Fruit fly (Drosophila melanogaster) whole organism, pupa: ENCODE measurements around the gene grp.

Experiments
- CG10348 ChIP-seq: fragments of 200-800 bp; sonication (Bioruptor generic); IDR thresholded peaks from 2 replicates; pipeline ENCODE4 v1.3.6; 2022; ENCODE audit warnings: missing biosample characterization, missing genetic modification characterization
- CG12605 ChIP-seq: fragments of 200-800 bp; sonication (Bioruptor generic); IDR thresholded peaks from 2 replicates; pipeline ENCODE4 v1.3.6; 2022; ENCODE audit warnings: missing biosample characterization, missing genetic modification characterization
- CG13204 ChIP-seq: fragments of 200-800 bp; sonication (Bioruptor generic); optimal IDR thresholded peaks from 2 replicates; lab custom pipeline; 2018; ENCODE audit warnings: missing biosample characterization, mild to moderate bottlenecking, missing genetic modification characterization, moderate library complexity
- CG17806 ChIP-seq: fragments of 200-800 bp; sonication (Bioruptor generic); optimal IDR thresholded peaks from 2 replicates; lab custom pipeline; 2018; ENCODE audit warnings: missing biosample characterization, mild to moderate bottlenecking, missing genetic modification characterization, moderate library complexity
- CG32121 ChIP-seq: fragments of 200-800 bp; sonication (Bioruptor generic); IDR thresholded peaks from 2 replicates; pipeline ENCODE4 v1.3.6; 2022; ENCODE audit warnings: missing biosample characterization, missing genetic modification characterization
- CG34367 ChIP-seq: fragments of 200-800 bp; sonication (Bioruptor generic); optimal IDR thresholded peaks from 2 replicates; lab custom pipeline; 2018; ENCODE audit warnings: missing biosample characterization, mild to moderate bottlenecking, missing genetic modification characterization
- CG9948 ChIP-seq: fragments of 200-800 bp; sonication (Bioruptor generic); optimal IDR thresholded peaks from 2 replicates; lab custom pipeline; 2018; ENCODE audit warnings: missing biosample characterization, mild to moderate bottlenecking, missing genetic modification characterization, moderate library complexity
- D1 ChIP-seq: fragments of 200-800 bp; sonication (Bioruptor generic); optimal IDR thresholded peaks from 2 replicates; lab custom pipeline; 2018; ENCODE audit warnings: missing biosample characterization, mild to moderate bottlenecking, missing genetic modification characterization, moderate library complexity
- EcR ChIP-seq: fragments of 200-800 bp; sonication (Bioruptor generic); optimal IDR thresholded peaks from 3 replicates; lab custom pipeline; 2019; ENCODE audit warnings: missing biosample characterization, missing genetic modification characterization, mild to moderate bottlenecking, moderate library complexity, missing genetic modification reagents
- Ets98B ChIP-seq: fragments of 200-800 bp; sonication (Bioruptor generic); IDR thresholded peaks from 2 replicates; pipeline ENCODE4 v1.3.6; 2022; ENCODE audit warnings: missing biosample characterization, missing genetic modification characterization
- Pif1B ChIP-seq: fragments of 200-800 bp; sonication (Bioruptor generic); optimal IDR thresholded peaks from 3 replicates; lab custom pipeline; 2016; ENCODE audit warnings: missing biosample characterization, missing genetic modification characterization
- Snoo ChIP-seq: fragments of 200-800 bp; sonication (Bioruptor generic); optimal IDR thresholded peaks from 3 replicates; lab custom pipeline; 2017; ENCODE audit warnings: missing biosample characterization, mild to moderate bottlenecking, missing genetic modification characterization, inconsistent platforms

DNA sequence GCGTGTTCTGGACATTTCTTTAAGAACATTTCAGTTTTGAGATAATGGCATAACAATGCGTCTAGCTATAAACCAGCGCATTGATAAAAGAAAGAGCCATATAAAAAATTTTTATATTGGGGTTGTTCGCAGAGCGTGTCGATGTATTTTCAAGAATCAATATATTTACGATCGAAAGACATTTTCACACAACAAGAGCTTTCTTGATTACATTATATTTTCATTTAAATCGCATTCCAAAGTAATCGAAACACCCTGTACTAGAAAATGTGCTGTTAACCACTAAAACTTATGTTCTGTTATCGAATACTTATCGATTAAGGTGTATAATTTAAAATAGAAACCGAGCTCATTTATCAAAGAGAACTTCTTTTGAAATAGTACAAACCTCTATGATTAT lies 23.9 kb downstream of the grp start:
- no peak for TF ChIP-seq EcR (GFP tag; lab: Kevin White, UChicago)
- no peak for TF ChIP-seq D1 (tag; lab: Kevin White, UChicago)
- no peak for TF ChIP-seq Ets98B (GFP tag; lab: Robert Waterston, UW)
- TF ChIP-seq CG34367 (tag; lab: Kevin White, UChicago) = no peak
- TF ChIP-seq CG10348 (GFP tag; lab: Robert Waterston, UW) = no peak
- TF ChIP-seq CG9948 = no peak
- TF ChIP-seq Snoo (tag; lab: Kevin White, UChicago) = peak; percentile 37
- TF ChIP-seq CG12605 (GFP tag; lab: Robert Waterston, UW) = no peak
- peak; percentile 43 for TF ChIP-seq Pif1B (GFP tag; lab: Kevin White, UChicago)
- TF ChIP-seq CG17806 (tag; lab: Kevin White, UChicago) = no peak
- no peak for TF ChIP-seq CG13204
- TF ChIP-seq CG32121 (GFP tag; lab: Robert Waterston, UW) = no peak
